Worm (Caenorhabditis elegans) whole organism, L1 larva: ENCODE data around the gene C49H3.16.

Experiments used
- ama-1 ChIP-seq: fragments of 150-350 bp; optimal IDR thresholded peaks from 2 replicates; lab custom pipeline; 2014
- dsc-1 ChIP-seq: sonication (generic microtip); optimal IDR thresholded peaks from 2 replicates; lab custom pipeline; 2016; ENCODE audit warnings: mild to moderate bottlenecking, missing genetic modification characterization, missing compliant biosample characterization
- efl-1 ChIP-seq, 4 experiments: fragments of 150-350 bp; optimal IDR thresholded peaks in 3 of 4; peaks in 1 of 4; 1 replicate in 1 of 4; 2 replicates in 3 of 4; lab custom pipeline; 2014; ENCODE audit warnings: missing biosample characterization in 2 of 4, missing genetic modification characterization in 2 of 4, missing genetic modification reagents in 2 of 4
- egl-27 ChIP-seq, 2 experiments: fragments of 150-350 bp in 1 of 2; sonication (generic microtip); optimal IDR thresholded peaks; 3 replicates each; lab custom pipeline; 2017 to 2018; ENCODE audit warnings: missing biosample characterization in 2 of 2, missing genetic modification characterization in 2 of 2, missing genetic modification reagents in 2 of 2
- fos-1 ChIP-seq: fragments of 150-350 bp; optimal IDR thresholded peaks from 2 replicates; lab custom pipeline; 2014; ENCODE audit warnings: missing biosample characterization, missing genetic modification characterization
- jun-1 ChIP-seq: fragments of 150-350 bp; optimal IDR thresholded peaks from 2 replicates; lab custom pipeline; 2014; ENCODE audit warnings: missing biosample characterization, missing genetic modification reagents, missing genetic modification characterization
- lin-13 ChIP-seq: fragments of 150-350 bp; optimal IDR thresholded peaks from 2 replicates; lab custom pipeline; 2014; ENCODE audit warnings: missing biosample characterization, missing genetic modification reagents, missing genetic modification characterization
- nhr-237 ChIP-seq: fragments of 150-350 bp; optimal IDR thresholded peaks from 2 replicates; lab custom pipeline; 2014; ENCODE audit warnings: missing biosample characterization, missing genetic modification characterization
- snpc-4 ChIP-seq: fragments of 150-350 bp; optimal IDR thresholded peaks from 2 replicates; lab custom pipeline; 2014; ENCODE audit warnings: missing biosample characterization, missing genetic modification characterization
- sup-37 ChIP-seq: fragments of 200-800 bp; sonication (Bioruptor generic); optimal IDR thresholded peaks from 2 replicates; lab custom pipeline; 2018; ENCODE audit warnings: mild to moderate bottlenecking, missing genetic modification characterization, missing compliant biosample characterization

- TF ChIP-seq fos-1 (tag; lab: Kevin White, UChicago) (no peak), snpc-4 (no peak), ama-1 (lab: Kevin White, UChicago) (no peak), sup-37 (no peak), nhr-237 (tag; lab: Kevin White, UChicago) (no peak), egl-27 (tag; optimal IDR thresholded peaks at IDR 0.05; lab: Kevin White, UChicago) (no peak), efl-1 (optimal IDR thresholded peaks at IDR 0.05; lab: Kevin White, UChicago) (no peak), efl-1 (GFP tag; optimal IDR thresholded peaks at IDR 0.05 in 1 of 2; lab: Kevin White, UChicago) (peak in 1 of 2 experiments; percentile 71), jun-1 (tag; lab: Kevin White, UChicago) (no peak), dsc-1 (tag; lab: Kevin White, UChicago) (no peak), lin-13 (GFP tag; lab: Kevin White, UChicago) (no peak)
Measured at ce11 chrIV:7870451-7870850, 49.8 kb upstream of the C49H3.16 start, which contains the start of gene T06C10.3.
